Worm (Caenorhabditis elegans) whole organism, midembryonic: ENCODE results near the gene W06H8.6.

ENCODE experiments used
- T22C8.4 ChIP-seq: fragments of 200-800 bp; sonication (Bioruptor generic); IDR thresholded peaks from 2 replicates; pipeline ENCODE4 v1.3.6; 2022; ENCODE audit warnings: missing genetic modification characterization, missing compliant biosample characterization
- cog-1 ChIP-seq: sonication (generic microtip); optimal IDR thresholded peaks from 2 replicates; lab custom pipeline; 2016; ENCODE audit warnings: missing genetic modification characterization, missing compliant biosample characterization
- flt-1 ChIP-seq: fragments of 200-800 bp; sonication (Bioruptor generic); IDR thresholded peaks from 2 replicates; pipeline ENCODE4 v1.3.6; 2022; ENCODE audit warnings: missing genetic modification characterization, missing compliant biosample characterization
- klf-2 ChIP-seq: fragments of 200-800 bp; sonication (Bioruptor generic); conservative IDR thresholded peaks from 2 replicates; pipeline ENCODE4 v1.3.6; 2022; ENCODE audit warnings: missing genetic modification reagents, missing genetic modification characterization, missing compliant biosample characterization
- med-1 ChIP-seq: sonication (generic microtip); optimal IDR thresholded peaks from 2 replicates; lab custom pipeline; 2017; ENCODE audit warnings: missing genetic modification characterization, mild to moderate bottlenecking, missing compliant biosample characterization, antibody characterized with exemption, missing genetic modification reagents; ENCODE audit not compliant: insufficient read depth
- ref-1 ChIP-seq: fragments of 200-800 bp; sonication (Bioruptor generic); conservative IDR thresholded peaks from 2 replicates; pipeline ENCODE4 v1.3.6; 2022; ENCODE audit warnings: missing genetic modification reagents, missing genetic modification characterization, missing compliant biosample characterization
- tab-1 ChIP-seq: fragments of 200-800 bp; sonication (Bioruptor generic); IDR thresholded peaks from 2 replicates; pipeline ENCODE4 v1.3.6; 2022; ENCODE audit warnings: missing genetic modification characterization, missing compliant biosample characterization
- ztf-23 ChIP-seq: fragments of 200-800 bp; sonication (Bioruptor generic); IDR thresholded peaks from 2 replicates; pipeline ENCODE4 v1.3.6; 2022; ENCODE audit warnings: missing genetic modification reagents, missing genetic modification characterization, missing compliant biosample characterization
- ztf-29 ChIP-seq: fragments of 200-800 bp; sonication (Bioruptor generic); IDR thresholded peaks from 2 replicates; pipeline ENCODE4 v1.3.6; 2022; ENCODE audit warnings: missing genetic modification reagents, missing genetic modification characterization, missing compliant biosample characterization

- TF ChIP-seq flt-1 (GFP tag; lab: Robert Waterston, UW) (no peak), cog-1 (tag; lab: Kevin White, UChicago) (no peak), ztf-29 (GFP tag; lab: Robert Waterston, UW) (no peak), ztf-23 (no peak), ref-1 (GFP tag; lab: Robert Waterston, UW) (no peak), med-1 (GFP tag; lab: Kevin White, UChicago) (no peak), klf-2 (GFP tag; lab: Robert Waterston, UW) (no peak), T22C8.4 (no peak), tab-1 (no peak)
These were observed 16.7 kb downstream of the W06H8.6 start for ce11 chrV:6209930-6210647.
